Worm (Caenorhabditis elegans) whole organism, early embryonic: ENCODE measurements around the gene Y49F6B.12.

ENCODE experiments used
- ama-1 ChIP-seq: fragments of 150-350 bp; optimal IDR thresholded peaks from 2 replicates; lab custom pipeline; 2014
- ceh-13 ChIP-seq: fragments of 200-800 bp; sonication (Bioruptor generic); optimal IDR thresholded peaks from 2 replicates; lab custom pipeline; 2018; ENCODE audit warnings: mild to moderate bottlenecking, missing genetic modification characterization, missing compliant biosample characterization
- ceh-36 ChIP-seq: sonication (generic microtip); optimal IDR thresholded peaks from 2 replicates; lab custom pipeline; 2016; ENCODE audit warnings: missing genetic modification characterization, inconsistent platforms, missing compliant biosample characterization
- flt-1 ChIP-seq: fragments of 200-800 bp; sonication (Bioruptor generic); IDR thresholded peaks from 2 replicates; pipeline ENCODE4 v1.3.6; 2022; ENCODE audit warnings: missing genetic modification characterization, missing compliant biosample characterization
- hmg-4 ChIP-seq: fragments of 200-800 bp; sonication (Bioruptor generic); optimal IDR thresholded peaks from 2 replicates; lab custom pipeline; 2018; ENCODE audit warnings: mild to moderate bottlenecking, missing genetic modification characterization, missing compliant biosample characterization
- hnd-1 ChIP-seq: sonication (generic microtip); optimal IDR thresholded peaks from 2 replicates; lab custom pipeline; 2016; ENCODE audit warnings: missing genetic modification characterization, missing compliant biosample characterization
- pes-1 ChIP-seq: fragments of 200-800 bp; sonication (Bioruptor generic); IDR thresholded peaks from 2 replicates; pipeline ENCODE4 v1.3.6; 2022; ENCODE audit warnings: missing genetic modification reagents, missing genetic modification characterization, missing compliant biosample characterization
- sea-1 ChIP-seq: fragments of 200-800 bp; sonication (Bioruptor generic); conservative IDR thresholded peaks from 2 replicates; pipeline ENCODE4 v1.3.6; 2022; ENCODE audit warnings: missing genetic modification characterization, missing compliant biosample characterization
- tbx-11 ChIP-seq: fragments of 200-800 bp; sonication (Bioruptor generic); IDR thresholded peaks from 2 replicates; pipeline ENCODE4 v1.3.6; 2022; ENCODE audit warnings: missing genetic modification characterization, missing compliant biosample characterization
- tbx-37 ChIP-seq: fragments of 200-800 bp; sonication (Bioruptor generic); conservative IDR thresholded peaks from 2 replicates; pipeline ENCODE4 v1.3.6; 2022; ENCODE audit warnings: missing genetic modification reagents, missing genetic modification characterization, missing compliant biosample characterization

ce11 chrII:3459199-3459598 lies 13.0 kb downstream of the Y49F6B.12 start:
- TF ChIP-seq flt-1 (GFP tag; lab: Robert Waterston, UW): no peak
- TF ChIP-seq pes-1 (GFP tag; lab: Robert Waterston, UW): no peak
- no peak for TF ChIP-seq hnd-1 (tag; lab: Kevin White, UChicago)
- no peak for TF ChIP-seq tbx-37 (GFP tag; lab: Robert Waterston, UW)
- no peak for TF ChIP-seq sea-1 (GFP tag; lab: Robert Waterston, UW)
- no peak for TF ChIP-seq hmg-4
- TF ChIP-seq ceh-36 (tag; lab: Kevin White, UChicago): peak; percentile 69
- TF ChIP-seq ama-1 (lab: Kevin White, UChicago): no peak
- no peak for TF ChIP-seq tbx-11 (GFP tag; lab: Robert Waterston, UW)
- TF ChIP-seq ceh-13 (GFP tag; lab: Kevin White, UChicago): no peak
